In the genomic region with DNA sequence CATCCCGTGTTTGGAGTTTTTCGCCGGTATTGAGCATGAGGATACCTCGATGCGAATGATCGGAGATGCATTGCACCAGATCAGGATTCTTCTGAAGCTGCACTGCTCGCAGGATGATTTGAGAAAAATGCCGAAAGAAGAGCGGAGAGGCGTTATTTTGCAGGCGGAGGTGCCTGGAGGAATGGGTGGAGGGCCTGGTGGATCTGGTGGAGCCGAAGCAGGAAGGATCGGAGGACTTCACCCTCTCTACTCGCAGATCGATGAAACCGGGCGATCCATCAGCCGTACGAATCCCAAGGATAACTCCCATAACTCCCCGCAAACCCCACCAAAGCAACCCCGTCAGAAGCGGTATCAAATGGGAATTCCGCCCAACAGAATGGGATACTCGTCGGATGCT, we compare ENCODE assay signal across 2 worm cellular contexts.
TF ChIP-seq lines count a peak whose summit lies in the region.

No protein-coding gene starts in this region.

TF ChIP-seq in whole organism, L4 larva, 104 proteins besides CTCF, POLR2A, EP300 and RAD21:
- peak; percentile 82 for TF ChIP-seq set-16 (GFP tag; IDR thresholded peaks at IDR 0.05; lab: Robert Waterston, UW)
- TF ChIP-seq dmd-6 (GFP tag; IDR thresholded peaks at IDR 0.05; lab: Robert Waterston, UW) = no peak

TF ChIP-seq in whole organism, young adult, 124 proteins besides CTCF, POLR2A, EP300 and RAD21:
- TF ChIP-seq egrh-3 (GFP tag; IDR thresholded peaks at IDR 0.05; lab: Robert Waterston, UW) (peak; percentile 59; the same call in 1 of the 2 replicates), hlh-12 (tag; optimal IDR thresholded peaks at IDR 0.05; lab: Kevin White, UChicago) (no peak), mel-28 (tag; optimal IDR thresholded peaks at IDR 0.05; lab: Kevin White, UChicago; ENCODE audit: borderline replicate concordance) (no peak), zfh-2 (GFP tag; conservative IDR thresholded peaks at IDR 0.05; lab: Robert Waterston, UW) (peak; percentile 81), atf-7 (tag; optimal IDR thresholded peaks at IDR 0.05; lab: Kevin White, UChicago) (no peak), D2030.7 (GFP tag; IDR thresholded peaks at IDR 0.05; lab: Robert Waterston, UW) (no peak), T26A5.8 (tag; optimal IDR thresholded peaks at IDR 0.05; lab: Kevin White, UChicago) (no peak), lsl-1 (GFP tag; optimal IDR thresholded peaks at IDR 0.05; lab: Kevin White, UChicago) (no peak), ztf-26 (tag; optimal IDR thresholded peaks at IDR 0.05; lab: Kevin White, UChicago) (no peak), lsy-27 (tag; optimal IDR thresholded peaks at IDR 0.05; lab: Kevin White, UChicago; ENCODE audit: borderline replicate concordance, insufficient read depth) (no peak), ztf-25 (GFP tag; IDR thresholded peaks at IDR 0.05; lab: Robert Waterston, UW) (no peak), ekl-4 (GFP tag; IDR thresholded peaks at IDR 0.05; lab: Robert Waterston, UW) (no peak), akir-1 (GFP tag; optimal IDR thresholded peaks at IDR 0.05; lab: Kevin White, UChicago) (no peak)
